Fruit fly (Drosophila melanogaster): Measurements from ENCODE around the gene Zw10.

Gene Zw10

dm6 chrX:2585055-2585715 lies 18.8 kb upstream of the Zw10 start, which contains the start of gene CG13760 (continued):
- TF ChIP-seq Scr (GFP tag; IDR thresholded peaks at IDR 0.05; ENCODE audit: partially characterized antibody) (0 out of 2 replicates have a peak, but pooled peaks have one; percentile 20), trem (tag; optimal IDR thresholded peaks at IDR 0.05) (peak; percentile 71), CG9932 (GFP tag; IDR thresholded peaks at IDR 0.05) (no peak), ERR (GFP tag; optimal IDR thresholded peaks at IDR 0.05) (no peak), CG17568 (GFP tag; optimal IDR thresholded peaks at IDR 0.05) (no peak), phol (tag; optimal IDR thresholded peaks at IDR 0.05) (peak; percentile 63), CG6854 (GFP tag; optimal IDR thresholded peaks at IDR 0.05) (no peak), CG11696 (GFP tag; IDR thresholded peaks at IDR 0.05) (no peak), org-1 (GFP tag; optimal IDR thresholded peaks at IDR 0.05) (no peak), gro (GFP tag; optimal IDR thresholded peaks at IDR 0.05) (no peak), Sox102F (GFP tag; optimal IDR thresholded peaks at IDR 0.05) (no peak), Med (GFP tag) (peak; percentile 46), onecut (GFP tag; IDR thresholded peaks at IDR 0.05) (no peak), CG14710 (tag; optimal IDR thresholded peaks at IDR 0.05) (peak; percentile 48), CG6683 (GFP tag; optimal IDR thresholded peaks at IDR 0.05) (no peak), CG3847 (GFP tag; IDR thresholded peaks at IDR 0.05) (0 out of 2 replicates have a peak, but pooled peaks have one; percentile 38), HLHmδ (GFP tag; optimal IDR thresholded peaks at IDR 0.05) (no peak), Elba2 (GFP tag; optimal IDR thresholded peaks at IDR 0.05) (peak; percentile 56), MESR4 (GFP tag; optimal IDR thresholded peaks at IDR 0.05) (peak; percentile 53), CG10267 (tag; optimal IDR thresholded peaks at IDR 0.05) (peak; percentile 19), CG17328 (GFP tag; IDR thresholded peaks at IDR 0.05) (no peak), CG1602 (GFP tag; optimal IDR thresholded peaks at IDR 0.05) (peak; percentile 2), CG7839 (tag; optimal IDR thresholded peaks at IDR 0.05) (peak; percentile 5), CG4424 (GFP tag; optimal IDR thresholded peaks at IDR 0.05) (peak; percentile 14), CG12391 (tag; optimal IDR thresholded peaks at IDR 0.05) (peak; percentile 3), pan (optimal IDR thresholded peaks at IDR 0.05) (no peak), pan (GFP tag; optimal IDR thresholded peaks at IDR 0.05 in 1 of 2, IDR thresholded peaks at IDR 0.05 in 1 of 2) (peak in 1 of 2 experiments; percentile 15), ind (GFP tag; optimal IDR thresholded peaks at IDR 0.05) (peak; percentile 6), CoRest (tag; optimal IDR thresholded peaks at IDR 0.05) (peak; percentile 8), CG11504 (tag; optimal IDR thresholded peaks at IDR 0.05) (peak; percentile 6), Dfd (GFP tag; optimal IDR thresholded peaks at IDR 0.05) (no peak), CG7556 (GFP tag; optimal IDR thresholded peaks at IDR 0.05) (no peak), CG5953 (GFP tag; IDR thresholded peaks at IDR 0.05) (no peak), bbx (GFP tag; IDR thresholded peaks at IDR 0.05; ENCODE audit: partially characterized antibody) (peak; percentile 28; the same call in 1 of the 2 replicates), CG12769 (tag; optimal IDR thresholded peaks at IDR 0.05) (no peak), CG12744 (GFP tag; optimal IDR thresholded peaks at IDR 0.05) (no peak), insv (GFP tag; optimal IDR thresholded peaks at IDR 0.05) (peak in 1 of 2 experiments; percentile 88)

- TF ChIP-seq Lhr (GFP tag; optimal IDR thresholded peaks at IDR 0.05) (peak; percentile 31), Scr (GFP tag; IDR thresholded peaks at IDR 0.05; ENCODE audit: partially characterized antibody) (0 out of 2 replicates have a peak, but pooled peaks have one; percentile 9), CG9876 (GFP tag; optimal IDR thresholded peaks at IDR 0.05) (no peak), BEAF-32 (GFP tag; optimal IDR thresholded peaks at IDR 0.05) (peak; percentile 48), CG15479 (GFP tag; optimal IDR thresholded peaks at IDR 0.05) (no peak), MBD-R2 (GFP tag; IDR thresholded peaks at IDR 0.05) (peak; percentile 24; the same call in 1 of the 2 replicates), bowl (GFP tag; IDR thresholded peaks at IDR 0.05) (no peak), amos (GFP tag; IDR thresholded peaks at IDR 0.05; ENCODE audit: partially characterized antibody) (0 out of 2 replicates have a peak, but pooled peaks have one; percentile 27), Bteb2 (GFP tag; optimal IDR thresholded peaks at IDR 0.05) (no peak), Mes4 (GFP tag; optimal IDR thresholded peaks at IDR 0.05) (no peak), CG2116 (GFP tag; optimal IDR thresholded peaks at IDR 0.05) (peak; percentile 75), oc (tag; optimal IDR thresholded peaks at IDR 0.05) (no peak), CG8290 (GFP tag; optimal IDR thresholded peaks at IDR 0.05) (no peak), CG8290 (tag; optimal IDR thresholded peaks at IDR 0.05) (no peak), CG13624 (GFP tag; optimal IDR thresholded peaks at IDR 0.05) (no peak)
Observed at dm6 chrX:2585716-2586082, 18.3 kb upstream of the Zw10 start, which contains the start of gene wds. TSS of gene wds (plus strand) at chrX:2585980.
